Worm (Caenorhabditis elegans): Measurements from ENCODE around the gene sodh-2.

sodh-2 gene

DNA sequence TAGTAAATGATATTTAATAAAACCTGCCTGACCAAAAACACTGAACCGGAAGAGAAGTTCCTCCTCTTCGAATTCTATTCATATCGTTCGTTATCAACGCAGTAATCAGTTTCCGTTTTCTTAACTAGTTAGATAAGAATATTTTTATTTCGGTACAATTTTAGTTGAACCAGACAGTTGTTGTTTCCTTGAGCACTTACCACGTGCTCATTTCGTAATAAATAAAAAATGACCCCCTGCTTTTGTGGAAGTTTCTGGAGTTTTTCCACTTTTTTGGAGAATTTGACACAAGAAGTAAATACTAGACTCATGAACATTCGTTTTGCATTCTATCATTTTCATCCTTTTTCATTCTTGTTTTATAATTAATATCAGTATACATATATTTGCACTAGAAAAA is 37.3 kb downstream of the sodh-2 start:
- TF ChIP-seq F13C5.2 (tag; optimal IDR thresholded peaks at IDR 0.05) (no peak), ets-7 (tag; optimal IDR thresholded peaks at IDR 0.05) (no peak), tbx-11 (GFP tag; IDR thresholded peaks at IDR 0.05) (no peak), ceh-13 (GFP tag; optimal IDR thresholded peaks at IDR 0.05) (no peak), flt-1 (GFP tag; IDR thresholded peaks at IDR 0.05) (no peak), hmg-4 (GFP tag; optimal IDR thresholded peaks at IDR 0.05) (no peak), ama-1 (optimal IDR thresholded peaks at IDR 0.05) (no peak), B0310.2 (tag; optimal IDR thresholded peaks at IDR 0.05) (no peak), scrt-1 (GFP tag; IDR thresholded peaks at IDR 0.05) (no peak)

DNA sequence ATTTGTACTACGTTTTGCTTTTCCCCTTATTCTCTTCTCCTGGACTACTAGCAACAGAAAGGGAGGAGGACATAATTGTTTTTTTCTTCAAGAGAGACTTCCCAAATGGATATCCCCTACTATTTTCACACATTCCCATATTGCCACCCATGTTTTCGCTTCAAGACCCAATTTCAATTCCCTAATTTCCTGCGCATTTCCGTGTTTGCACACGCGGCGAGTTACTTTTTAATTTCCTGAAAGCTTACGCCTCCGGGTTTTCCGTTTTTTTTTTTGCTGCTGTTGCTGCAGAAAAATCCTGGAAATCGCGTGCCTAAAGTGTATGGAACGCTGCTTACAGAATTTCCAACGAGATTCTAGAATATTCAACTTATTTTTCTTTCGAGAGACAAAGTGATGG is 38.7 kb downstream of the sodh-2 start:
- no peak for TF ChIP-seq scrt-1 (GFP tag; IDR thresholded peaks at IDR 0.05)

- TF ChIP-seq tbx-11 (GFP tag; IDR thresholded peaks at IDR 0.05) (no peak), aly-1 (tag; optimal IDR thresholded peaks at IDR 0.05) (no peak), ceh-36 (tag; optimal IDR thresholded peaks at IDR 0.05) (no peak), hmbx-1 (tag; optimal IDR thresholded peaks at IDR 0.05) (no peak)
Measured at ce11 chrV:11849408-11849807, 41.6 kb downstream of the sodh-2 start.

DNA sequence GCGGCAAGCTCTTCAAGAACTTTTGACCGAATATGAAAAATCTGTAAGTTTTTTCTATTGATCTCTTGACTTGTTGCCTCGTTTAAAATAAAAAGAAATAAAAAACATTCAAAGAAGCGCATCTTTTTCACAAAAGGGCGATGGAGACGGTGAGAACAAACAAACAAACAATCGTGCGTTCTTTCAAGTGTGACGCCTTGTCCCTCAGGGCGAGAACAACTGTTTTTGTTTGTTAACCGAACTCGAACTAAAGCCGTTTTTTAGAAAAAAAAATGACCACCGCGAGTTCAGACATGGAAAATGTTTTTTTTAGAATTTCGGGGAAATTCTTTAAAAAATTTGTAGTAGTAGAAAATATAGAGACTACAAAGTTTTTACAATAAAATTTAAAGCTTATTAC is 44.1 kb downstream of the sodh-2 start:
- no peak for TF ChIP-seq ceh-36 (tag; optimal IDR thresholded peaks at IDR 0.05)

- no peak for TF ChIP-seq pes-1 (GFP tag; IDR thresholded peaks at IDR 0.05)
Measured at ce11 chrV:11845492-11845891, 45.6 kb downstream of the sodh-2 start, which contains the start of gene hmp-1. hmp-1 (plus strand) TSS chrV:11845871.

DNA sequence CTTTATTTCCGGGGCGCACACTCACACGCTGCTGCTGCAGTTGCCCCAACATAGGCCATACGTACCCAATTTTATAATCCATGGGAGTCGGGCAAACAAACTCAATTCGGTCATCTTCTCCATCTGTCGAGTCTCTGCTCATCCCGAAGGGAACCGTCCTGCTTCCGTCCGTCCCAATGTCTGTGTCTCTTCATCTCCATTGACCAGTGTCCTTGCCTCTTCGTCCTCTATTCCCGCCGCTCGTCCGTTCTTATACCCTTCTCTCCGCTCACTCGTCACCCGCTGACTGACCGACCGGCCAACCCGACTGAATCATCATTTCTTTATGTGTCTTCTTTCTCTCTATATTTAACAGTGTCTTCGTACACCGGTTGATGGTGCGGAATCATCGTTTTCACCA is 46.2 kb downstream of the sodh-2 start:
- TF ChIP-seq B0310.2 (tag; optimal IDR thresholded peaks at IDR 0.05) (no peak), ets-7 (tag; optimal IDR thresholded peaks at IDR 0.05) (peak; percentile 47), hmg-4 (GFP tag; optimal IDR thresholded peaks at IDR 0.05) (peak; percentile 84), aly-1 (tag; optimal IDR thresholded peaks at IDR 0.05) (peak; percentile 74), tbx-11 (GFP tag; IDR thresholded peaks at IDR 0.05) (no peak), flt-1 (GFP tag; IDR thresholded peaks at IDR 0.05) (0 out of 2 replicates have a peak, but pooled peaks have one; percentile 34), F13C5.2 (tag; optimal IDR thresholded peaks at IDR 0.05) (peak; percentile 27)

ce11 chrV:11843678-11844366 is 47.2 kb downstream of the sodh-2 start, which contains the start of gene nphp-4:
nphp-4 (minus strand) TSS chrV:11843728.
- no peak for TF ChIP-seq sea-1 (GFP tag; conservative IDR thresholded peaks at IDR 0.05)
- TF ChIP-seq hnd-1 (tag; optimal IDR thresholded peaks at IDR 0.05): no peak
- TF ChIP-seq tra-4 (tag; optimal IDR thresholded peaks at IDR 0.05): no peak
- no peak for TF ChIP-seq ets-7 (tag; optimal IDR thresholded peaks at IDR 0.05)
- TF ChIP-seq pes-1 (GFP tag; IDR thresholded peaks at IDR 0.05): no peak
- no peak for TF ChIP-seq aly-1 (tag; optimal IDR thresholded peaks at IDR 0.05)
- no peak for TF ChIP-seq B0310.2 (tag; optimal IDR thresholded peaks at IDR 0.05)
- TF ChIP-seq ceh-13 (GFP tag; optimal IDR thresholded peaks at IDR 0.05): no peak
- no peak for TF ChIP-seq hmbx-1 (tag; optimal IDR thresholded peaks at IDR 0.05)
- no peak for TF ChIP-seq ama-1 (optimal IDR thresholded peaks at IDR 0.05)
- TF ChIP-seq hmg-4 (GFP tag; optimal IDR thresholded peaks at IDR 0.05): no peak
- TF ChIP-seq ceh-36 (tag; optimal IDR thresholded peaks at IDR 0.05): no peak
- no peak for TF ChIP-seq F13C5.2 (tag; optimal IDR thresholded peaks at IDR 0.05)
- no peak for TF ChIP-seq tbx-11 (GFP tag; IDR thresholded peaks at IDR 0.05)
- TF ChIP-seq flt-1 (GFP tag; IDR thresholded peaks at IDR 0.05): no peak
- TF ChIP-seq tbx-37 (GFP tag; conservative IDR thresholded peaks at IDR 0.05): no peak
- TF ChIP-seq scrt-1 (GFP tag; IDR thresholded peaks at IDR 0.05): no peak

Data from whole organism, early embryonic.